Fruit fly (Drosophila melanogaster) whole organism, larva: ENCODE results near the gene CG5946.

Experiments
- noc ChIP-seq: fragments of 200-800 bp; sonication (Bioruptor generic); optimal IDR thresholded peaks from 3 replicates; lab custom pipeline; 2019; ENCODE audit warnings: missing biosample characterization, mild to moderate bottlenecking, missing genetic modification characterization, moderate library complexity

Gene CG5946

DNA sequence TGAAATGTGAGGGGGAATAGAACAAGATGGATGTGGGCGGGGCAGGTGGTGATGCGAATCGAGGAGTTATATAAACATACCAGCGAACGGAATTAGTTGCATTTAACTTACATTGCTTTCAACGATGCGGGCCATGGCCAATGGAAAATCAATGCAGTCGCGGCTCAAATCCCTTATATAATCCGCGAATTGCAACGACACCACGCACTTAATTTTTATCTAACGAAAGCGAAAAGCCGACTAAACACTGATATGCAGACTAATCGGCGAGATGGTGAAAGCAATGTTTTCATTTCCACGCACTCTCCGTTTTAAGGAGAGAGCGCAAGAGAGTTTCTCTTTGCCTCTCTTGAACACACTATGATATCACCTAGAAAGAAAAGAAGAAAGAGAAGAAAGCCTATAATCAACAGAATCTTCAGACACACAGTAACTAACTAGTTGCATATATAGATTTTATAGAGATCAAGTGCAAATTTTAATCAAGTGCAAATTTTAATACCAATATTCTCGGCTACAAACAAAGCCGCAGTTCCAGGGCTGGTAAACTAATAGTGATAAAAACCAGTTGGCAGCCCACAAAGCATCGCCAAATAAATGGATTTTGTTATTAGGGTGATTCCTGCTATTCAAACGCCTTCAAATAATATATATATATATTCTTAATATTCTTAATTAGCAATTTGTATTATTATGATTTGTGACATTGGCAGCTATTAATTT is at the start of gene CG5946, which contains the start of gene CG11597:
Gene CG5946 (minus strand): TSS at position 553 of the 723 bp plus-strand sequence.
Gene CG11597 (minus strand): TSS at position 553 of the 723 bp plus-strand sequence.
- no peak for TF ChIP-seq noc

DNA sequence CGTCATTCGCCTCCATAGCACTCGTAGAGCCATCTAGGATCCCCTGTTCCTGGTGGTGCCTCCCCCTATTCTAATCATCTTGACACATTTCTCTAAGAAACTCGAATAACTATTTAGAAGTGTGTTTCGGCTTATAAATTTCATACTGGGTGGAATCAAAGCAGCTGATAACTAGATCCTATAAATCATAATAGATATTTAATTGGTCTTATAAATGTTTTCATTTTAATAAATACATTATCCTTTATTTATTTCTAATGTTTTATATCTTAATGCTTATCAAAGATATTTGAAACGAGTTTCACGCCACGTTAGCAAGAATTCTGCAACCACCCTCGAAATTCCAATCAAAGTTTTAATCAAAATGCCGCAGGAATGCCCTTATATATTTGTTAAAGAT is 49.1 kb upstream of the CG5946 start, which contains the start of gene CG5906:
Gene CG5906 (minus strand): TSS at position 101 of the 400 bp plus-strand sequence.
- no peak for TF ChIP-seq noc

DNA sequence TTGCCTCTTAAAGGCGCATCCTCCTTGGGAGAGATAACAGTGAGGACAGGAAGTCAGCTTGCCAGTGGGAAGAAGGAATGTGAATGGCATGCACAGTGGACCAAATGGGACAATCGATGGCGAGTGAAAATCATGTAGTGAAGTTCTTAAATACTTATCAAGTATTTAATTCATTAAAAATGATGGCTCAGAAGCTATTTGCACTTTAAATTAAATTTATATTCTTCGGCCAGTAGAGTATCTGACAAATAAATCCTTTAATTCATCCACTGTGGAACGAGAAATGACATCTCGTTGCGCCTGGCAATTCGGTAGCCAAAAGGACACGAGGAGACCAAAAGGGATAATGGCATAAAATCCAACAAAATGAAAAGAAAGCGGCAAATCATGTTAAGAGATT is 47.3 kb upstream of the CG5946 start:
- no peak for TF ChIP-seq noc

DNA sequence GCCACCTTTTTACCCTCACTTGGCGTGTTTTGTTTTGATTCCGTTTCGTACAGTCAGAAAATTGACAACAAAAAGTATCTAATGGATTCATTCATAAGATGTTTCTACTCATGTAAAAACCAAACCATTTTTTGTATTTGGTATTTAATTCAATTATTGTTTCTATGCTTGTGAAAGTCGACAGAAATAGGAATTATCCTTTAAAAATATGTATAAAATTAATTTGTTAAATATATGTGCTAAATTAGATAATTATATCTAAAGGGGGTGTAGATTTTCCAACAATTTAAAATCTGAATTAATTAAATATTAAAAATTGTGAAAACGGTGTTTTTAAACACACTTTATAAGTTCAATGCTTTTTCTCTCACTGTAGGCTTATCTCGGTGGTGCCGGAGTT is 41.5 kb upstream of the CG5946 start:
- TF ChIP-seq noc = no peak

DNA sequence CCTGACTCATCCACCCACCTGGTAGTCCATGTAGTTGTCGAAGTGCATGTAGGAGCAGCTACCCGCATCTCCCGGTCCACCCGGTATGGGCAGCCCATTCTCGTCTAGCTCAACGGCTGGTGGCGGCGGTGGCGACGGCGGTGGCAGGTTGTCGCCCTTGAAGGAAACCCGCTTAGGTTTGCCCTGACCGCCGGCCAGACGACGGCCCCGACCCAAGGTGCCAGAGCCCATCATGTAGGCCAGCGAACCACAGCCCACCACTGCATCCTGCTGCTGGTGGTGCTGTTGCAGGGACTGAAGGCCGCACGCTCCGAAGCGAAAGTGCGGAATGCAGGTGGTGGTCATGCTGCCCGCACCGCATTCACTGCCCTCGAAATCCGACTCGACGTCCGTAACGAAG is 40.2 kb upstream of the CG5946 start:
- no peak for TF ChIP-seq noc

DNA sequence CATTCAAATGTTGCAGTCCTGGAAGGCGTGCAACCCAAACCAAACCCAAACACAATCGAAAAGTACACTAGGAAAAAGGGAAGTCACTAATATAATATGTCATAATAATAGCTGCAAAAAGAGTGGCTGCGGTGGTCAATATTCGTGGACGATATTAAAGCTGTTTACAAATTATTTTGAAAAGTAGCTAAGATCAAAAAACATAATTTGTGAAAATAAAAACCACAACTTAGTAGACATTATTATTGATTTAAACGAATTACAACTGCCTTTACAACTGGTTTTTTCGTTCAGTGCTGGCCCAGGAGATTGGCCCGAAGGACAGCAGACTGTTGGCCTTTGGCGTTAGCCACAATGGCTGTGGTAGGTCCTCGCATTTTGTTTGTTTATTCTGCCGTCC is 36.7 kb upstream of the CG5946 start:
- no peak for TF ChIP-seq noc

DNA sequence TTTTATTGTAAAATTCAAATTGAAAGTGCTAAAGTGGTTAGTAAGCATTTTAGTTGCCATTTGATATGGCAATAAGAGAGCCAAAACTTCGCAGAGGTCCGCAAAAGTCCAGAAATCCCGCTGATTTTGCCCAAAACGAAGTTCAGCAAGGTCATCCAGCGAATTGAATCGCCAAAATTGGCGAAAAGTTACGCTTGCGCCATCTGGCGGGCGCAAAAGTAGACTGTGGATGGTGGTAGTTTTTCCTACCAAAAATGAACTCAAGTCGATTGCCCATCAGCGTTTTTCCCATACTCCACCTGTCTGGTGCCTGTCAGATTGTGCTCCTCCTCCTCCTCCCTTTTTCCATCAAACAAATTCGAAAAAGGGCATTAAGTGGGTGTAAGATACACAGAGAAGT is 30.8 kb upstream of the CG5946 start:
- no peak for TF ChIP-seq noc

DNA sequence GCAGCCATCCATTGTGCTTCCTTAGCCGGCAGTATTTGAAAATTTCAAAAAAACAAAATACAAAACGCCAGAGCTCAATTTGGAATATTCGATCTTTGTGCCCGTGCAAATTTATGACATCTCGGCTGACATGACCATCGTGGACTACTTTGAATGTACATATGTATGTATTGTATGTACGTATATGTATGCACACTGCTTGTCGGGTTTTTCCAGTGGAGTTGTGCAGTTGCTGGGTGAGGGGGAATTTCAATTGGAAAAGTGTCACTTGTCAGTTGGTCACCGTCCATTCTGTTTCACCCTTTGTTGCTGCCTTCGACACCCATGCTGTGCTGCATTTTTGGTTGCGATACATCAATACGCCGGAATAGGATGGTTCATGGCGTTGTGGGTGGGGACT is 25.6 kb upstream of the CG5946 start, which contains the start of gene CG12521:
Gene CG12521 (minus strand): TSS at position 101 of the 400 bp plus-strand sequence.
- no peak for TF ChIP-seq noc

DNA sequence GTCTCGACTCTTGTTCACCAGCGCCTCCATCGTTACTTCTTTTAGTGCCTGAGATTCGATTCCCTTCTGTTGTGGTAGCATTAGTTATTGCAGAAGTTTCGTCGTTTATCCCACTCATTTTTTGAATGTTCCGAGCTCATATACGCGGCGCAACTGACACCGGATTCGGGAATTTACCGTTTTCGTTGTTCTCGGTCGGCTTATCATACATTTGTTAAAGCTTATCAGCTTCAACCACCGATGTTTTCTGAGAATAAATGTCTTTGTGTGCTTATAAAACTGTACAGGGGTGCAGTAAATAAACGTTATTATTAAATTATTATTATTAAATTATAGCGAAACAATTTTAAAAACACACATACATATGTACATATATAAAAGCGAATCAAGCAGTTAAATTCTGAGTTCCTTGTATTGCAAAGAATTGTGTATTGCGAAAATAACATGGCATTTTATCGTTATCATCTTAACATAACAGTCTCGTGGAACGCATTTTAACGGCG is 14.6 kb upstream of the CG5946 start, which contains the start of gene CG43064:
Gene CG43064 (minus strand): TSS at position 147 of the 503 bp plus-strand sequence.
- TF ChIP-seq noc = no peak

DNA sequence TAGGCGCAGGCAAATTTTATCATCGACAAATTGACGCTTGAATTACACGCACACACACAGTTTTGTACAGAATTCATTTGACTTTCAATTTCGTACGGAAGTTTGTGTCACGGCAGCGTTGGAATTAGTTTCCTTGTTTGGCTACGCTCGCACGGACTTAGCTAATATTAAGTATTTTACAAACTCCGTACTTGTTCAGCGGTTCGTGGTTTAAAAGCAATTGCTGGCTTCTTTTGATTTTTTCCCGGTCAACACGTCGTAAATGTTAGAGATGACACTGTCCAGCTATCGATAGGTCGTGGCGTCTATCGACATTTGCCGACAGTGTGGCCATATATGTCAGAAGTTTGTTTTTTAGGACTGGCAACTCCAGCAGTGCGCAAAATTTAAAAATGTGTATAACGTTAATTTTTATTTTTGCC is 11.2 kb upstream of the CG5946 start, which contains the start of gene CycA:
Gene CycA (minus strand): TSS at position 283 of the 422 bp plus-strand sequence.
- no peak for TF ChIP-seq noc

DNA sequence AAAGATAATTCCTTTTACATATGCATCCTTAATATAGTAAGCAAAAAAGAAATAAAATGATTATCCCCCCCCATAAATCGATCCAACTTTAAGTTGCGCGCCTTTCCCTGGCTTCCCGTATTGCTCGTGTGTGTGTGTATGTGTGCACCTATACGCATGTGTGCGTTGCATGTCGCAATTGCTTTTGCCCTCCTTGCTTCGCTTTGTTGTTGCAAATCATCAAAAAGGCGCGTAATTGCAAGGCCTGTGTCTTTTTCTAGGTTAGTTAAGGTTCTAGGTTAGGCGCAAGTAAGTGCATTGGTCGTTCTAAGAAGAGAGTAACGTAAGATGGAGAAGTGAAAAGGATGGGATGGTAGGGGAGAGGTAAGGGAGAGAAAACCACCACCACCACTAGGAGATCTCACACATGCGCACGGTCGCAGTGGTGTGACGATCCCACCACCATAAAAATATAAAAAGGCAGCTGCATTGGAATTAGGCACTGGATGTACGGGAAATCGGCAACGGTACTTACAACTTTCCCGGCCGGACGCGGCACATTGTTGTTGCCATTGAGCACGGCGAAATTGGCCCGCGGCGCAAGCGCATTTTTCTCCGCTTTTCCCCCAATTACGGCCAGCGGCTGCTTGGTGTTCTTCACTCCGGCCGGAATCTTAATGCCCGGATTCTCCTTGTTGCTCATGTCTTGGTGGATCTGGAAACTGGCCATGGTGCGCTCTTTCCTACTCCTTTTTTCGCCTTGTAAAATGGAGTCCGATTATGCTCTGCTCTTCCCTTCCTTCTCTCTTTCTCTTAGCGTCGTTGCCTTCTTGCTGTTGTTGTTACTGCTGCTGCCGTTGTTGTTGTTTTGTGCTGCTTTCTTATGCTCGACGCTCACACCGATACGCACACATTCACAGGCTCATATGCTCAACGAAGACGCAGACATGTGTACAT is 10.6 kb upstream of the CG5946 start:
- TF ChIP-seq noc = no peak

DNA sequence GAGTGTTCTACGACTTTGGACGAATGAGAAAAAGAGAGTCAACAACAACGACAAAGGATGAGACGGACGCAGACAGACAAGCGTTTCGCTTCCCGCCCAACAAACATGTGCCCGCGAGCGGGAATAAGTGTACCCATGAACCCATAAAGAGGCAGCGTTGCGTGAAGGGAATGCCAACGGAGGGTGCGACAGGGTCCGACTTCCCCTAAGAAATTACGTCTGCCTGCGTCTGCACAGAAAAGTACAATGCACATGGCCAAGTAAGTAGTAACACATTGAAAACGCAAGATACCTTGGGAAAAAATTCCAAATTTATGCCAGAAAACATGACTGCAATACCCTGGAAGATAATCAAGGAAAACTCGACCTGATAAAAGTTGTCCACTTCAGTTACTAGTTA is 9.1 kb upstream of the CG5946 start:
- no peak for TF ChIP-seq noc

DNA sequence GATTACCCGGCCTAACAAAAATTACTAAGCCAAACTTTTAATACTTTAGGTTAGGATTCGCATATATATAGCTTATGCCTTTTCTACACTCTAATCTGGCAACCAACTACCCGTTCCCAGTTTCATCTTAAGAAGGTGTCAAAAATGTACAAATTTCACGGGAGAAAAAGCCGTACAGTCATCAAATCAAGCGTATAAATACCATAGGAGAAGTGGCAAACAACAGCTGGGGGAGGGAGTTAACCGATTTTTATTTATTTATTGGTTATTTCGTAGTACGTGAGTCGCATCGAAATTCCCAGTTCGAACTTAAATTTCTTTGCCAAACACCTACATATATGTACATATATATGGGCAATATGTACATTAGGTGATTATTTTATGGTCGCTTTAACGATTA is 6.7 kb upstream of the CG5946 start, which contains the start of gene CG7264:
Gene CG7264 (plus strand): TSS at position 301 of the 400 bp plus-strand sequence.
- no peak for TF ChIP-seq noc

DNA sequence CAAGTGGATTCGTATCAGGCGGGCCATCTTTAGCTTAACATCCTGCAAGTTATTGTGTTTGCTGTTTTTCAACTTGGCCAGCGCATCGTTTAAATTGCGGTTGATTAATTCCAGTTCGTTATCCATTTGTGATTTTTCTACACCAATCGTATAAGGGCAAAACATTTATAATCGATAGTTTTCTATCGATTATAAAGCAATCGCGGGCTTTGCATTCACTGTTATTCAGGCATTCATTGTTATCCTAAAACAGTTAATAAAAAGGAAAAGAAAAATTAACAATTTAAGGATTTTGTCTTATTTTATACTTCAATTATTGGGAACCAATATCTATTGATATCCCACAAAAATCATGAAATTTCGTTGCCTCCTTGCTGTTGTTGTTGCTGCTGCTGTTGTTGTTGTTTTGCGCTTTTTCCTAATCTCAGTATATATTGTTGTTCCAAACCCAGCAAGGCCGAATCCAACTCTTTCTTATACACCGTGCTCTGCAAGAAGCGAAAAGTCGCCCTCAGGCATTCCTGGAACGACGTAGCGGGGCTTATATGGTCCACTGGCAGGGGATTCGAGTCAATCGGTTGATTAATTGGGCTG is 3.6 kb upstream of the CG5946 start, which contains the start of gene CG32095:
Gene CG32095 (minus strand): TSS at position 173 of the 594 bp plus-strand sequence.
- no peak for TF ChIP-seq noc

DNA sequence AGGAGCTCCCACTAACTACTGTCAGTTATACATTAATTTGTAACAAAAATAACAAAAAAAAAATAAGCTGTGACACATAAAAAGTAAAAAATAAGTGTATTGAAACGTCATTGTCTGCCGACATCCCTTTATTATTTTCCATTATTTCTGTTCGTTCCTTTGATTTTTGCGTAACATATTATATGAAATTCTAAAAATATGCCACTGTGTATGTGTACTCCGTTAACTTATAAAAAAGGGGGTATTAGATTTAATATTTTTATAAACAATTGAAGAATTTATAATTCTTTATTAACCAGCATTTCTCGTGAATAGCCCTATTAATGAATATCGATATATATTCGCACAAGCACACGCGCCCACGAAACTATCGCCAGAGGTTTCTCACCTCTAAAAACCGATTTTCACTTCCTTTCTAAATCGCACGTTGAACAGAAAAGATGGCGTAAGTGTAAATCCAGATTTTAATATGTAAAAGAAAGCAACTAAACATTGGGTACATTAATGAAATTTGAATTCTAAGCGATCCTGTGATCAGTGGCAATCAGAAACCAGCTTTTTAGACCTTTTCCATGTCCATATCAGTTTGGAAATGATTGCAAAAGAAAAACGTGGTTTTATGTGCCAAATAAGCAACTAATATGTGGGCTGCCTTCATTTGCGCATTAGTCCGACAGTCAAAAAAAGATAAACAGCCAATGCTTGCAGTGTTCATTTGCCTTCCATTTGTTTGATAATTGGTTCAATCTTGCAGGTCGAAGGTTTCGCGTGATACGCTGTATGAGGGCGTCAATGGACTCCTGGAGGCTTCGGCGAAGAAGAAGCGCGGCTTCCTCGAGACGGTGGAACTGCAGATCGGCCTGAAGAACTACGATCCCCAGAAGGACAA is 615 bp upstream of the CG5946 start, which contains the start of gene RpL10Ab:
Gene RpL10Ab (plus strand): TSS at position 406 of the 889 bp plus-strand sequence.
- TF ChIP-seq noc = no peak
